Worm (Caenorhabditis elegans) whole organism, L1 larva: Measurements from ENCODE around the gene btb-8.

Experiments
- egl-27 ChIP-seq, 2 experiments: fragments of 150-350 bp in 1 of 2; sonication (generic microtip); optimal IDR thresholded peaks; 3 replicates each; lab custom pipeline; 2017 to 2018; ENCODE audit warnings: missing biosample characterization in 2 of 2, missing genetic modification characterization in 2 of 2, missing genetic modification reagents in 2 of 2
- unc-130 ChIP-seq: fragments of 150-350 bp; optimal IDR thresholded peaks from 2 replicates; lab custom pipeline; 2017; ENCODE audit warnings: missing biosample characterization, missing genetic modification characterization, inconsistent platforms

ce11 chrII:1712938-1713337 lies 9.6 kb upstream of the btb-8 start, which contains the start of gene btb-7:
- no peak for TF ChIP-seq egl-27 (tag; optimal IDR thresholded peaks at IDR 0.05; lab: Kevin White, UChicago)
- no peak for TF ChIP-seq unc-130 (tag; lab: Kevin White, UChicago)
